Worm (Caenorhabditis elegans) whole organism, young adult: ENCODE measurements around the gene F48F7.5.

Source experiments
- ceh-27 ChIP-seq: fragments of 200-800 bp; sonication (Bioruptor generic); optimal IDR thresholded peaks from 2 replicates; lab custom pipeline; 2018; ENCODE audit warnings: mild to moderate bottlenecking, missing genetic modification characterization, moderate library complexity, missing compliant biosample characterization
- sptf-2 ChIP-seq: fragments of 200-800 bp; sonication (Bioruptor generic); optimal IDR thresholded peaks from 2 replicates; lab custom pipeline; 2018; ENCODE audit warnings: mild to moderate bottlenecking, missing genetic modification characterization, missing compliant biosample characterization

ce11 chrX:13946693-13947583, 28.5 kb upstream of the F48F7.5 start:
- no peak for TF ChIP-seq ceh-27 (GFP tag; lab: Kevin White, UChicago)
- TF ChIP-seq sptf-2 (GFP tag; lab: Kevin White, UChicago): no peak
